Fruit fly (Drosophila melanogaster) whole organism, wandering third instar larva: ENCODE data around the gene rdgA.

Source experiments
- Abd-B ChIP-seq: fragments of >200 bp; optimal IDR thresholded peaks from 2 replicates; lab custom pipeline; 2017; ENCODE audit warnings: missing biosample characterization, missing genetic modification characterization
- HLH106 ChIP-seq: fragments of 200-800 bp; optimal IDR thresholded peaks from 3 replicates; lab custom pipeline; 2019; ENCODE audit warnings: missing biosample characterization, mild to moderate bottlenecking, missing genetic modification characterization, moderate library complexity
- Hr78 ChIP-seq: fragments of >200 bp; optimal IDR thresholded peaks from 2 replicates; lab custom pipeline; 2017; ENCODE audit warnings: missing biosample characterization, missing genetic modification characterization
- Mio ChIP-seq: sonication (Bioruptor generic); optimal IDR thresholded peaks from 2 replicates; lab custom pipeline; 2016; ENCODE audit warnings: missing biosample characterization, missing genetic modification characterization
- Myc ChIP-seq: fragments of >200 bp; optimal IDR thresholded peaks from 2 replicates; lab custom pipeline; 2017
- ey ChIP-seq: fragments of 200-800 bp; sonication (Bioruptor generic); optimal IDR thresholded peaks from 2 replicates; lab custom pipeline; 2016; ENCODE audit warnings: missing biosample characterization, missing genetic modification characterization
- h ChIP-seq: fragments of 200-800 bp; sonication (Bioruptor generic); optimal IDR thresholded peaks from 3 replicates; lab custom pipeline; 2016; ENCODE audit warnings: missing biosample characterization, mild to moderate bottlenecking, missing genetic modification characterization
- sv ChIP-seq: fragments of 200-800 bp; sonication (Bioruptor generic); optimal IDR thresholded peaks from 3 replicates; lab custom pipeline; 2016; ENCODE audit warnings: missing biosample characterization, missing genetic modification characterization

DNA sequence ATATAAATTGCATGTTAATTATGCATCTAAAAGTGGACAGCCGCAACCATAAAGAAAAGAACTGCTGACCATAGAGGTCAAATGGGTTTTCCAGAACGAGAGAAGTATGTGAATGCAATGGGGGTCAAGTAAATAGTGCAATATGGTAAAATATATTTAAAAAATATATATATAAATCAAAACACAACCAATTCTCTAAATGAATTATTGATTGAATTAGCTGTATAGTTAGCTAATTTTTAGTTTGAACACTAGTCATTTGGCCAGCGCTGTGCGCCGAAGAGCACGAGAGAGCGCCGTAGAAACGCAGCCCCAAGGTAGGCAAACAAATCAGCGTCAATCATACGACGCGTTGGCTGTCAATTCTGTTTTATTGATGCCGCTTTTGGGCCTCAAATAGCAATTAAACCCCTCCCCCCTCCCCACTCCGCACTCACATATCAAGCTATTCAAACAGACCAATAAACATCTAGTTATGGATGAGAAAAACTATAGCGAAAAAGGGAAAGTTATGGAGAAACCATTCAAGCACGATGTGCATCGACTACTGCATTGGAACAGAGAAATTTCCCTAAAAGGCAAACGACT is 27.8 kb upstream of the rdgA start:
- TF ChIP-seq Myc (lab: Kevin White, UChicago) (no peak), ey (GFP tag; lab: Kevin White, UChicago) (peak; percentile 12), Abd-B (GFP tag; lab: Kevin White, UChicago) (no peak), Mio (no peak), HLH106 (tag; lab: Kevin White, UChicago) (peak; percentile 45), Hr78 (no peak), h (GFP tag; lab: Kevin White, UChicago) (peak; percentile 29), sv (GFP tag; lab: Kevin White, UChicago) (peak; percentile 7)
